Fruit fly (Drosophila melanogaster) whole organism, wandering third instar larva: ENCODE data around the gene Gr93c.

Experiments
- Abd-B ChIP-seq: fragments of >200 bp; optimal IDR thresholded peaks from 2 replicates; lab custom pipeline; 2017; ENCODE audit warnings: missing biosample characterization, missing genetic modification characterization
- CG32264 ChIP-seq: fragments of 200-800 bp; sonication (Bioruptor generic); optimal IDR thresholded peaks from 2 replicates; lab custom pipeline; 2016; ENCODE audit warnings: missing biosample characterization, missing genetic modification characterization
- CG9705 ChIP-seq: fragments of 200-800 bp; sonication (Bioruptor generic); optimal IDR thresholded peaks from 2 replicates; lab custom pipeline; 2018; ENCODE audit warnings: missing biosample characterization, mild to moderate bottlenecking, missing genetic modification characterization
- CrebA ChIP-seq: fragments of 200-800 bp; sonication (Bioruptor generic); optimal IDR thresholded peaks from 2 replicates; lab custom pipeline; 2016; ENCODE audit warnings: missing biosample characterization, mild to moderate bottlenecking, missing genetic modification characterization, borderline replicate concordance
- Dfd ChIP-seq: fragments of >200 bp; optimal IDR thresholded peaks from 2 replicates; lab custom pipeline; 2017; ENCODE audit warnings: missing biosample characterization, missing genetic modification characterization
- Dif ChIP-seq: fragments of 200-275, 200-300 bp; sonication (Bioruptor generic); optimal IDR thresholded peaks from 2 replicates; lab custom pipeline; 2018; ENCODE audit warnings: missing biosample characterization, missing genetic modification characterization; ENCODE audit not compliant: partially characterized antibody
- GATAd ChIP-seq: sonication (Bioruptor generic); optimal IDR thresholded peaks from 2 replicates; lab custom pipeline; 2016; ENCODE audit warnings: missing biosample characterization, missing genetic modification characterization
- HLH106 ChIP-seq: fragments of 200-800 bp; optimal IDR thresholded peaks from 3 replicates; lab custom pipeline; 2019; ENCODE audit warnings: missing biosample characterization, mild to moderate bottlenecking, missing genetic modification characterization, moderate library complexity
- Hnf4 ChIP-seq: fragments of 200-800 bp; sonication (Bioruptor generic); optimal IDR thresholded peaks from 2 replicates; lab custom pipeline; 2016; ENCODE audit warnings: missing biosample characterization, mild to moderate bottlenecking, missing genetic modification characterization
- Hr78 ChIP-seq: fragments of >200 bp; optimal IDR thresholded peaks from 2 replicates; lab custom pipeline; 2017; ENCODE audit warnings: missing biosample characterization, missing genetic modification characterization
- Hr83 ChIP-seq: fragments of 200-300 bp; sonication (Bioruptor generic); optimal IDR thresholded peaks from 2 replicates; lab custom pipeline; 2016; ENCODE audit warnings: missing biosample characterization, mild to moderate bottlenecking, missing genetic modification characterization, moderate library complexity; ENCODE audit not compliant: poor library complexity, severe bottlenecking
- Jra ChIP-seq: sonication (Bioruptor generic); optimal IDR thresholded peaks from 2 replicates; lab custom pipeline; 2016; ENCODE audit warnings: missing biosample characterization, missing genetic modification characterization
- Mio ChIP-seq: sonication (Bioruptor generic); optimal IDR thresholded peaks from 2 replicates; lab custom pipeline; 2016; ENCODE audit warnings: missing biosample characterization, missing genetic modification characterization
- Myc ChIP-seq: fragments of >200 bp; optimal IDR thresholded peaks from 2 replicates; lab custom pipeline; 2017
- N ChIP-seq: fragments of >200 bp; optimal IDR thresholded peaks from 2 replicates; lab custom pipeline; 2018; ENCODE audit warnings: missing biosample characterization, missing external identifiers, missing genetic modification characterization
- OdsH ChIP-seq: fragments of 200-800 bp; sonication (Bioruptor generic); optimal IDR thresholded peaks from 2 replicates; lab custom pipeline; 2016; ENCODE audit warnings: missing biosample characterization, mild to moderate bottlenecking, missing genetic modification characterization
- Rel ChIP-seq, 2 experiments: fragments of 200-800 bp; sonication (Bioruptor generic) in 1 of 2; optimal IDR thresholded peaks; 2 replicates in 1 of 2; 3 replicates in 1 of 2; lab custom pipeline; 2016 to 2019; ENCODE audit warnings: mild to moderate bottlenecking in 2 of 2, missing biosample characterization in 2 of 2, missing genetic modification characterization in 2 of 2, moderate library complexity in 1 of 2
- Sp1 ChIP-seq: fragments of 200-800 bp; sonication (Bioruptor generic); optimal IDR thresholded peaks from 3 replicates; lab custom pipeline; 2019; ENCODE audit warnings: missing biosample characterization, mild to moderate bottlenecking, missing genetic modification characterization, moderate library complexity
- Vsx2 ChIP-seq: fragments of 200-300, 225-300 bp; sonication (Bioruptor generic); optimal IDR thresholded peaks from 2 replicates; lab custom pipeline; 2018; ENCODE audit warnings: missing biosample characterization, missing genetic modification characterization; ENCODE audit not compliant: partially characterized antibody
- br ChIP-seq: fragments of 200-800 bp; sonication (Bioruptor generic); optimal IDR thresholded peaks from 2 replicates; lab custom pipeline; 2016; ENCODE audit warnings: missing biosample characterization, missing genetic modification characterization
- brk ChIP-seq: fragments of 200-800 bp; sonication (Bioruptor generic); optimal IDR thresholded peaks from 2 replicates; lab custom pipeline; 2016; ENCODE audit warnings: missing biosample characterization, mild to moderate bottlenecking, missing genetic modification characterization
- dl ChIP-seq, 2 experiments: fragments of 175-275, 200-275 bp in 1 of 2; fragments of 200-275 bp in 1 of 2; sonication (Bioruptor generic); optimal IDR thresholded peaks; lab custom pipeline; 2018; ENCODE audit warnings: mild to moderate bottlenecking in 2 of 2, missing biosample characterization in 2 of 2, missing genetic modification characterization in 2 of 2, moderate library complexity in 2 of 2; ENCODE audit not compliant: partially characterized antibody in 2 of 2, insufficient read depth in 1 of 2
- dmrt93B ChIP-seq: fragments of 200-800 bp; sonication (Bioruptor generic); optimal IDR thresholded peaks from 2 replicates; lab custom pipeline; 2018; ENCODE audit warnings: missing biosample characterization, mild to moderate bottlenecking, missing genetic modification characterization
- dsf ChIP-seq: sonication (Bioruptor generic); optimal IDR thresholded peaks from 2 replicates; lab custom pipeline; 2016; ENCODE audit warnings: missing biosample characterization, missing genetic modification characterization, borderline replicate concordance
- ey ChIP-seq: fragments of 200-800 bp; sonication (Bioruptor generic); optimal IDR thresholded peaks from 2 replicates; lab custom pipeline; 2016; ENCODE audit warnings: missing biosample characterization, missing genetic modification characterization
- foxo ChIP-seq, 2 experiments: fragments of 200-800 bp; sonication (Bioruptor generic); optimal IDR thresholded peaks; 2 replicates in 1 of 2; 3 replicates in 1 of 2; lab custom pipeline; 2016 to 2017; ENCODE audit warnings: missing biosample characterization in 2 of 2, missing genetic modification characterization in 2 of 2
- fru ChIP-seq: fragments of 200-800 bp; sonication (Bioruptor generic); optimal IDR thresholded peaks from 3 replicates; lab custom pipeline; 2016; ENCODE audit warnings: missing biosample characterization, mild to moderate bottlenecking, missing genetic modification characterization
- h ChIP-seq: fragments of 200-800 bp; sonication (Bioruptor generic); optimal IDR thresholded peaks from 3 replicates; lab custom pipeline; 2016; ENCODE audit warnings: missing biosample characterization, mild to moderate bottlenecking, missing genetic modification characterization
- jim ChIP-seq: fragments of 175-275, 200-325 bp; sonication (Bioruptor generic); optimal IDR thresholded peaks from 2 replicates; lab custom pipeline; 2016; ENCODE audit warnings: missing biosample characterization, mild to moderate bottlenecking, missing genetic modification characterization
- lola ChIP-seq: fragments of >200 bp; optimal IDR thresholded peaks from 2 replicates; lab custom pipeline; 2017; ENCODE audit warnings: missing biosample characterization, missing genetic modification characterization
- pan ChIP-seq: fragments of >200 bp; optimal IDR thresholded peaks from 2 replicates; lab custom pipeline; 2017
- psq ChIP-seq: fragments of 200-800 bp; sonication (Bioruptor generic); optimal IDR thresholded peaks from 3 replicates; lab custom pipeline; 2017; ENCODE audit warnings: missing biosample characterization, mild to moderate bottlenecking, missing genetic modification characterization, moderate library complexity
- rgr ChIP-seq: fragments of 200-800 bp; sonication (Bioruptor generic); optimal IDR thresholded peaks from 3 replicates; lab custom pipeline; 2016; ENCODE audit warnings: missing biosample characterization, mild to moderate bottlenecking, missing genetic modification characterization
- sage ChIP-seq: fragments of 200-800 bp; sonication (Bioruptor generic); optimal IDR thresholded peaks from 2 replicates; lab custom pipeline; 2016; ENCODE audit warnings: missing biosample characterization, mild to moderate bottlenecking, missing genetic modification characterization
- sv ChIP-seq: fragments of 200-800 bp; sonication (Bioruptor generic); optimal IDR thresholded peaks from 3 replicates; lab custom pipeline; 2016; ENCODE audit warnings: missing biosample characterization, missing genetic modification characterization
- tai ChIP-seq: sonication (Bioruptor generic); optimal IDR thresholded peaks from 2 replicates; lab custom pipeline; 2016; ENCODE audit warnings: missing biosample characterization, missing genetic modification characterization
- usp ChIP-seq: fragments of >200 bp; optimal IDR thresholded peaks from 2 replicates; lab custom pipeline; 2017; ENCODE audit warnings: missing biosample characterization, missing genetic modification characterization
- woc ChIP-seq: sonication (Bioruptor generic); optimal IDR thresholded peaks from 2 replicates; lab custom pipeline; 2016; ENCODE audit warnings: missing biosample characterization, mild to moderate bottlenecking, missing genetic modification characterization

Gr93c gene

dm6 chr3R:21823076-21823475, 22.0 kb downstream of the Gr93c start:
- TF ChIP-seq pan (lab: Kevin White, UChicago) (no peak), Hr83 (GFP tag; lab: Kevin White, UChicago) (no peak), woc (GFP tag; lab: Kevin White, UChicago) (no peak), dsf (GFP tag; lab: Kevin White, UChicago) (no peak), brk (GFP tag; lab: Kevin White, UChicago) (no peak), psq (GFP tag; lab: Kevin White, UChicago) (no peak), Mio (GFP tag; lab: Kevin White, UChicago) (no peak), ey (GFP tag; lab: Kevin White, UChicago) (no peak), tai (GFP tag; lab: Kevin White, UChicago) (no peak), Hr78 (GFP tag; lab: Kevin White, UChicago) (no peak), dl (GFP tag; optimal IDR thresholded peaks at IDR 0.05; lab: Kevin White, UChicago; ENCODE audit: insufficient read depth in 1 of 2, partially characterized antibody in 2 of 2) (no peak), Dfd (GFP tag; lab: Kevin White, UChicago) (no peak), foxo (GFP tag; optimal IDR thresholded peaks at IDR 0.05; lab: Kevin White, UChicago) (no peak), N (GFP tag; lab: Kevin White, UChicago) (no peak), Jra (no peak), jim (no peak), rgr (GFP tag; lab: Kevin White, UChicago) (no peak), OdsH (GFP tag; lab: Kevin White, UChicago) (peak; percentile 14), h (GFP tag; lab: Kevin White, UChicago) (peak; percentile 7), HLH106 (tag; lab: Kevin White, UChicago) (peak; percentile 21), Sp1 (GFP tag; lab: Kevin White, UChicago) (peak; percentile 35), sv (GFP tag; lab: Kevin White, UChicago) (no peak), fru (GFP tag; lab: Kevin White, UChicago) (no peak), sage (no peak), CrebA (GFP tag; lab: Kevin White, UChicago) (peak; percentile 33), Hnf4 (GFP tag; lab: Kevin White, UChicago) (no peak), Abd-B (GFP tag; lab: Kevin White, UChicago) (no peak), usp (no peak), br (GFP tag; lab: Kevin White, UChicago) (no peak), Rel (GFP tag; optimal IDR thresholded peaks at IDR 0.05; lab: Kevin White, UChicago) (no peak), Rel (tag; optimal IDR thresholded peaks at IDR 0.05; lab: Kevin White, UChicago) (no peak), Vsx2 (no peak), CG9705 (GFP tag; lab: Kevin White, UChicago) (peak; percentile 37), dmrt93B (GFP tag; lab: Kevin White, UChicago) (no peak), Dif (no peak), Myc (lab: Kevin White, UChicago) (no peak), CG32264 (GFP tag; lab: Kevin White, UChicago) (no peak), GATAd (GFP tag; lab: Kevin White, UChicago) (no peak), lola (GFP tag; lab: Kevin White, UChicago) (no peak)
- TF ChIP-seq, all 38 proteins: peak for 6

- no peak for TF ChIP-seq Mio (GFP tag; lab: Kevin White, UChicago)
- no peak for TF ChIP-seq Hnf4 (GFP tag; lab: Kevin White, UChicago)
- no peak for TF ChIP-seq Hr78 (GFP tag; lab: Kevin White, UChicago)
- no peak for TF ChIP-seq Rel (GFP tag; optimal IDR thresholded peaks at IDR 0.05; lab: Kevin White, UChicago)
- TF ChIP-seq Rel (tag; optimal IDR thresholded peaks at IDR 0.05; lab: Kevin White, UChicago), result peak; percentile 8
- peak; percentile 27 for TF ChIP-seq woc (GFP tag; lab: Kevin White, UChicago)
- TF ChIP-seq Myc (lab: Kevin White, UChicago), result no peak
- peak; percentile 20 for TF ChIP-seq rgr (GFP tag; lab: Kevin White, UChicago)
- peak; percentile 3 for TF ChIP-seq Hr83 (GFP tag; lab: Kevin White, UChicago)
- TF ChIP-seq, all 38 proteins: peak for 4
Measured at dm6 chr3R:21822562-21822933, 22.5 kb downstream of the Gr93c start, which contains the start of gene CASK. TSS of gene CASK (minus strand) at chr3R:21822674.
